Worm (Caenorhabditis elegans) whole organism, early embryonic: Measurements from ENCODE around the gene cutl-27.

ENCODE experiments used
- F13C5.2 ChIP-seq: sonication (generic microtip); optimal IDR thresholded peaks from 2 replicates; lab custom pipeline; 2017; ENCODE audit warnings: mild to moderate bottlenecking, missing genetic modification characterization, inconsistent platforms, missing compliant biosample characterization
- aly-1 ChIP-seq: sonication (generic microtip); optimal IDR thresholded peaks from 2 replicates; lab custom pipeline; 2016; ENCODE audit warnings: missing genetic modification characterization, missing compliant biosample characterization
- ama-1 ChIP-seq: fragments of 150-350 bp; optimal IDR thresholded peaks from 2 replicates; lab custom pipeline; 2014
- flt-1 ChIP-seq: fragments of 200-800 bp; sonication (Bioruptor generic); IDR thresholded peaks from 2 replicates; pipeline ENCODE4 v1.3.6; 2022; ENCODE audit warnings: missing genetic modification characterization, missing compliant biosample characterization
- hmg-4 ChIP-seq: fragments of 200-800 bp; sonication (Bioruptor generic); optimal IDR thresholded peaks from 2 replicates; lab custom pipeline; 2018; ENCODE audit warnings: mild to moderate bottlenecking, missing genetic modification characterization, missing compliant biosample characterization
- pes-1 ChIP-seq: fragments of 200-800 bp; sonication (Bioruptor generic); IDR thresholded peaks from 2 replicates; pipeline ENCODE4 v1.3.6; 2022; ENCODE audit warnings: missing genetic modification reagents, missing genetic modification characterization, missing compliant biosample characterization
- tbx-37 ChIP-seq: fragments of 200-800 bp; sonication (Bioruptor generic); conservative IDR thresholded peaks from 2 replicates; pipeline ENCODE4 v1.3.6; 2022; ENCODE audit warnings: missing genetic modification reagents, missing genetic modification characterization, missing compliant biosample characterization
- tra-4 ChIP-seq: sonication (generic microtip); optimal IDR thresholded peaks from 2 replicates; lab custom pipeline; 2017; ENCODE audit warnings: missing genetic modification characterization, missing compliant biosample characterization

ce11 chrIV:11908733-11909132 is 30.4 kb downstream of the cutl-27 start:
- TF ChIP-seq flt-1 (GFP tag; lab: Robert Waterston, UW), result no peak
- TF ChIP-seq tra-4 (tag; lab: Kevin White, UChicago), result no peak
- TF ChIP-seq ama-1 (lab: Kevin White, UChicago), result no peak
- TF ChIP-seq aly-1 (tag; lab: Kevin White, UChicago), result no peak
- no peak for TF ChIP-seq tbx-37 (GFP tag; lab: Robert Waterston, UW)
- no peak for TF ChIP-seq pes-1
- no peak for TF ChIP-seq hmg-4 (GFP tag; lab: Kevin White, UChicago)
- TF ChIP-seq F13C5.2 (tag; lab: Kevin White, UChicago), result no peak
